Fruit fly (Drosophila melanogaster) whole organism, adult: ENCODE data around the gene CG14297.

Experiments used
- CG12768 ChIP-seq: fragments of 200-800 bp; sonication (Bioruptor generic); optimal IDR thresholded peaks from 2 replicates; lab custom pipeline; 2017; ENCODE audit warnings: missing biosample characterization, missing genetic modification characterization, mild to moderate bottlenecking, moderate library complexity, missing genetic modification reagents
- CG14711 ChIP-seq: fragments of 200-800 bp; sonication (Bioruptor generic); optimal IDR thresholded peaks from 2 replicates; lab custom pipeline; 2018; ENCODE audit warnings: missing biosample characterization, mild to moderate bottlenecking, missing genetic modification characterization, moderate library complexity
- CG7045 ChIP-seq: fragments of 200-800 bp; sonication (Bioruptor generic); optimal IDR thresholded peaks from 2 replicates; lab custom pipeline; 2017; ENCODE audit warnings: missing biosample characterization, mild to moderate bottlenecking, missing genetic modification characterization
- Crg-1 ChIP-seq: fragments of 200-800 bp; sonication (Bioruptor generic); optimal IDR thresholded peaks from 2 replicates; lab custom pipeline; 2016; ENCODE audit warnings: missing biosample characterization, missing genetic modification characterization
- Hr96 ChIP-seq: fragments of 200-800 bp; sonication (Bioruptor generic); optimal IDR thresholded peaks from 2 replicates; lab custom pipeline; 2016; ENCODE audit warnings: missing biosample characterization, missing genetic modification characterization
- bab1 ChIP-seq: fragments of 200-800 bp; sonication (Bioruptor generic); optimal IDR thresholded peaks from 3 replicates; lab custom pipeline; 2019; ENCODE audit warnings: missing biosample characterization, mild to moderate bottlenecking, missing genetic modification characterization, moderate library complexity
- cnc ChIP-seq, 2 experiments: fragments of >200 bp; optimal IDR thresholded peaks; 2 replicates each; lab custom pipeline; 2017
- kay ChIP-seq: fragments of 200-800 bp; sonication (Bioruptor generic); peaks from one replicate; lab custom pipeline; 2016; ENCODE audit warnings: missing biosample characterization, missing genetic modification characterization, borderline replicate concordance
- pad ChIP-seq: fragments of 200-800 bp; sonication (Bioruptor generic); optimal IDR thresholded peaks from 3 replicates; lab custom pipeline; 2017; ENCODE audit warnings: missing biosample characterization, missing genetic modification characterization, mild to moderate bottlenecking, moderate library complexity, missing genetic modification reagents
- tj ChIP-seq: fragments of 200-800 bp; sonication (Bioruptor generic); optimal IDR thresholded peaks from 3 replicates; lab custom pipeline; 2017; ENCODE audit warnings: missing biosample characterization, mild to moderate bottlenecking, missing genetic modification characterization, moderate library complexity

dm6 chr3R:18905555-18905920 is 7.6 kb downstream of the CG14297 start, which contains the start of gene CG14292:
- no peak for TF ChIP-seq Crg-1 (GFP tag; lab: Kevin White, UChicago)
- no peak for TF ChIP-seq cnc (optimal IDR thresholded peaks at IDR 0.05; lab: Kevin White, UChicago)
- no peak for TF ChIP-seq pad (GFP tag; lab: Kevin White, UChicago)
- no peak for TF ChIP-seq CG7045 (GFP tag; lab: Kevin White, UChicago)
- no peak for TF ChIP-seq kay (GFP tag; lab: Kevin White, UChicago)
- TF ChIP-seq CG12768 (GFP tag; lab: Kevin White, UChicago), result no peak
- no peak for TF ChIP-seq CG14711
- no peak for TF ChIP-seq bab1
- no peak for TF ChIP-seq tj
- no peak for TF ChIP-seq Hr96
